Worm (Caenorhabditis elegans) whole organism, late embryonic: ENCODE data around the gene npp-3.

Experiments used
- F13H6.1 ChIP-seq: sonication (generic microtip); optimal IDR thresholded peaks from 2 replicates; lab custom pipeline; 2016; ENCODE audit warnings: missing genetic modification characterization, missing compliant biosample characterization
- T23F11.4 ChIP-seq: fragments of 200-800 bp; sonication (Bioruptor generic); optimal IDR thresholded peaks from 2 replicates; lab custom pipeline; 2018; ENCODE audit warnings: mild to moderate bottlenecking, missing genetic modification characterization, missing compliant biosample characterization
- ama-1 ChIP-seq: fragments of 150-350 bp; optimal IDR thresholded peaks from 2 replicates; lab custom pipeline; 2014
- ceh-14 ChIP-seq: sonication (generic microtip); optimal IDR thresholded peaks from 2 replicates; lab custom pipeline; 2016; ENCODE audit warnings: missing genotype, missing genetic modification characterization, missing compliant biosample characterization
- ceh-2 ChIP-seq: sonication (generic microtip); optimal IDR thresholded peaks from 2 replicates; lab custom pipeline; 2016; ENCODE audit warnings: missing genotype, missing genetic modification characterization, missing compliant biosample characterization
- ceh-24 ChIP-seq: sonication (generic microtip); optimal IDR thresholded peaks from 2 replicates; lab custom pipeline; 2016; ENCODE audit warnings: mild to moderate bottlenecking, missing genetic modification characterization, missing compliant biosample characterization
- ceh-34 ChIP-seq: sonication (generic microtip); optimal IDR thresholded peaks from 2 replicates; lab custom pipeline; 2016; ENCODE audit warnings: mild to moderate bottlenecking, missing genetic modification characterization, missing compliant biosample characterization
- ceh-9 ChIP-seq: sonication (generic microtip); optimal IDR thresholded peaks from 2 replicates; lab custom pipeline; 2016; ENCODE audit warnings: mild to moderate bottlenecking, missing genetic modification characterization, inconsistent platforms, missing compliant biosample characterization
- che-1 ChIP-seq: sonication (generic microtip); optimal IDR thresholded peaks from 2 replicates; lab custom pipeline; 2016; ENCODE audit warnings: mild to moderate bottlenecking, missing genetic modification characterization, missing compliant biosample characterization
- dmd-4 ChIP-seq: sonication (generic microtip); optimal IDR thresholded peaks from 2 replicates; lab custom pipeline; 2016; ENCODE audit warnings: borderline replicate concordance, missing genetic modification characterization, missing compliant biosample characterization
- dve-1 ChIP-seq: sonication (generic microtip); optimal IDR thresholded peaks from 2 replicates; lab custom pipeline; 2017; ENCODE audit warnings: antibody characterized with exemption, mild to moderate bottlenecking, missing genetic modification characterization, missing compliant biosample characterization
- elt-2 ChIP-seq: sonication (generic microtip); optimal IDR thresholded peaks from 2 replicates; lab custom pipeline; 2016; ENCODE audit warnings: missing genetic modification reagents, missing genetic modification characterization, missing compliant biosample characterization
- elt-4 ChIP-seq: sonication (generic microtip); optimal IDR thresholded peaks from 2 replicates; lab custom pipeline; 2016; ENCODE audit warnings: missing genetic modification characterization, missing compliant biosample characterization
- fax-1 ChIP-seq: sonication (generic microtip); optimal IDR thresholded peaks from 2 replicates; lab custom pipeline; 2016; ENCODE audit warnings: missing genotype, missing genetic modification characterization, missing compliant biosample characterization
- fkh-6 ChIP-seq: sonication (generic microtip); optimal IDR thresholded peaks from 2 replicates; lab custom pipeline; 2016; ENCODE audit warnings: missing genetic modification characterization, missing compliant biosample characterization
- hlh-15 ChIP-seq: sonication (generic microtip); optimal IDR thresholded peaks from 2 replicates; lab custom pipeline; 2016; ENCODE audit warnings: missing genetic modification characterization, missing compliant biosample characterization
- hlh-6 ChIP-seq: sonication (generic microtip); optimal IDR thresholded peaks from 2 replicates; lab custom pipeline; 2016; ENCODE audit warnings: missing genotype, missing genetic modification characterization, missing compliant biosample characterization
- hlh-8 ChIP-seq: sonication (generic microtip); optimal IDR thresholded peaks from 2 replicates; lab custom pipeline; 2016; ENCODE audit warnings: missing genotype, missing genetic modification characterization, missing compliant biosample characterization
- lim-6 ChIP-seq: sonication (generic microtip); optimal IDR thresholded peaks from 2 replicates; lab custom pipeline; 2016; ENCODE audit warnings: missing genetic modification characterization, missing compliant biosample characterization
- mec-3 ChIP-seq: sonication (generic microtip); optimal IDR thresholded peaks from 2 replicates; lab custom pipeline; 2016; ENCODE audit warnings: borderline replicate concordance, missing genetic modification characterization, missing compliant biosample characterization
- nfya-1 ChIP-seq: sonication (generic microtip); optimal IDR thresholded peaks from 2 replicates; lab custom pipeline; 2017; ENCODE audit warnings: missing genetic modification characterization, mild to moderate bottlenecking, missing compliant biosample characterization, antibody characterized with exemption, moderate library complexity
- pag-3 ChIP-seq: sonication (generic microtip); optimal IDR thresholded peaks from 2 replicates; lab custom pipeline; 2016; ENCODE audit warnings: missing compliant biosample characterization, missing genetic modification characterization, borderline replicate concordance
- pax-1 ChIP-seq: fragments of 150-350 bp; optimal IDR thresholded peaks from 2 replicates; lab custom pipeline; 2014; ENCODE audit warnings: missing biosample characterization, missing genetic modification characterization
- pha-2 ChIP-seq: sonication (generic microtip); optimal IDR thresholded peaks from 2 replicates; lab custom pipeline; 2017; ENCODE audit warnings: mild to moderate bottlenecking, missing genetic modification characterization, missing compliant biosample characterization
- pha-4 ChIP-seq: fragments of 150-350 bp; optimal IDR thresholded peaks from 2 replicates; lab custom pipeline; 2018; ENCODE audit warnings: missing biosample characterization, missing genetic modification reagents, missing genetic modification characterization
- pqm-1 ChIP-seq: sonication (generic microtip); optimal IDR thresholded peaks from 2 replicates; lab custom pipeline; 2016; ENCODE audit warnings: missing genetic modification characterization, missing compliant biosample characterization
- pros-1 ChIP-seq: fragments of 150-350 bp; optimal IDR thresholded peaks from 2 replicates; lab custom pipeline; 2014; ENCODE audit warnings: missing biosample characterization, missing genetic modification reagents, missing genetic modification characterization
- ref-2 ChIP-seq: sonication (generic microtip); optimal IDR thresholded peaks from 2 replicates; lab custom pipeline; 2016; ENCODE audit warnings: missing genetic modification characterization, missing compliant biosample characterization
- rnt-1 ChIP-seq: sonication (generic microtip); optimal IDR thresholded peaks from 2 replicates; lab custom pipeline; 2016; ENCODE audit warnings: missing genetic modification characterization, missing compliant biosample characterization
- sdc-2 ChIP-seq: sonication (generic microtip); optimal IDR thresholded peaks from 2 replicates; lab custom pipeline; 2016; ENCODE audit warnings: missing genotype, missing genetic modification characterization, missing compliant biosample characterization
- unc-3 ChIP-seq, 2 experiments: fragments of 200-800 bp in 1 of 2; sonication (Bioruptor generic) in 1 of 2; sonication (generic microtip) in 1 of 2; conservative IDR thresholded peaks in 1 of 2; optimal IDR thresholded peaks in 1 of 2; 2 replicates each; pipeline versions ENCODE4 v1.3.6 to Lab custom; 2016 to 2022; ENCODE audit warnings: missing compliant biosample characterization in 2 of 2, missing genetic modification characterization in 2 of 2, missing genetic modification reagents in 1 of 2
- unc-55 ChIP-seq: sonication (generic microtip); optimal IDR thresholded peaks from 2 replicates; lab custom pipeline; 2017; ENCODE audit warnings: missing biosample characterization, missing genetic modification reagents, missing genetic modification characterization
- ztf-16 ChIP-seq: sonication (generic microtip); optimal IDR thresholded peaks from 2 replicates; lab custom pipeline; 2017; ENCODE audit warnings: missing genetic modification characterization, missing compliant biosample characterization

Gene npp-3

ce11 chrII:11839116-11839515, 35.5 kb downstream of the npp-3 start:
- TF ChIP-seq hlh-8 (tag; lab: Kevin White, UChicago) = no peak
- TF ChIP-seq fkh-6 (tag; lab: Kevin White, UChicago) = no peak
- no peak for TF ChIP-seq ceh-9 (tag; lab: Kevin White, UChicago)
- TF ChIP-seq nfya-1 (tag; lab: Kevin White, UChicago) = no peak
- TF ChIP-seq ama-1 = no peak
- no peak for TF ChIP-seq dve-1 (tag; lab: Kevin White, UChicago)
- no peak for TF ChIP-seq pros-1 (tag; lab: Kevin White, UChicago)
- no peak for TF ChIP-seq sdc-2 (tag; lab: Kevin White, UChicago)
- no peak for TF ChIP-seq F13H6.1 (tag; lab: Kevin White, UChicago)
- TF ChIP-seq ref-2 (tag; lab: Kevin White, UChicago) = no peak
- TF ChIP-seq pqm-1 (tag; lab: Kevin White, UChicago) = no peak
- no peak for TF ChIP-seq elt-2 (tag; lab: Kevin White, UChicago)
- TF ChIP-seq ceh-34 = no peak
- no peak for TF ChIP-seq rnt-1 (tag; lab: Kevin White, UChicago)
- no peak for TF ChIP-seq unc-55 (GFP tag; lab: Kevin White, UChicago)
- no peak for TF ChIP-seq ceh-2 (tag; lab: Kevin White, UChicago)
- TF ChIP-seq, all 69 proteins: peak for 0

- TF ChIP-seq fax-1 (no peak), elt-4 (tag; lab: Kevin White, UChicago) (no peak), ama-1 (no peak), ceh-14 (tag; lab: Kevin White, UChicago) (no peak), pha-2 (tag; lab: Kevin White, UChicago) (no peak), hlh-8 (tag; lab: Kevin White, UChicago) (no peak), che-1 (no peak), sdc-2 (tag; lab: Kevin White, UChicago) (no peak), lim-6 (tag; lab: Kevin White, UChicago) (no peak), ceh-24 (no peak), mec-3 (tag; lab: Kevin White, UChicago) (no peak), ceh-2 (tag; lab: Kevin White, UChicago) (no peak), elt-2 (tag; lab: Kevin White, UChicago) (no peak), hlh-15 (tag; lab: Kevin White, UChicago) (no peak), hlh-6 (tag; lab: Kevin White, UChicago) (no peak), ztf-16 (tag; lab: Kevin White, UChicago) (no peak), unc-3 (GFP tag; conservative IDR thresholded peaks at IDR 0.05; lab: Robert Waterston, UW) (no peak), unc-3 (tag; optimal IDR thresholded peaks at IDR 0.05; lab: Kevin White, UChicago) (no peak), pax-1 (tag; lab: Kevin White, UChicago) (no peak)
Observed at ce11 chrII:11838353-11838752, 36.2 kb downstream of the npp-3 start.

ce11 chrII:11836554-11837218, 37.9 kb downstream of the npp-3 start:
- no peak for TF ChIP-seq pha-4 (tag; lab: Kevin White, UChicago)
- TF ChIP-seq elt-2 (tag; lab: Kevin White, UChicago) = peak; percentile 45
- TF ChIP-seq pag-3 (tag; lab: Kevin White, UChicago) = no peak
- TF ChIP-seq elt-4 (tag; lab: Kevin White, UChicago) = no peak
- no peak for TF ChIP-seq T23F11.4
- no peak for TF ChIP-seq dmd-4 (tag; lab: Kevin White, UChicago)

- TF ChIP-seq rnt-1 (tag; lab: Kevin White, UChicago) (no peak), ref-2 (tag; lab: Kevin White, UChicago) (no peak), pha-4 (tag; lab: Kevin White, UChicago) (no peak)
Observed at ce11 chrII:11835208-11835607, 39.4 kb downstream of the npp-3 start, which contains the start of gene T27D12.6. Gene T27D12.6 (plus strand): TSS chrII:11835508.
